Fruit fly (Drosophila melanogaster) whole organism, embryonic: Measurements from ENCODE around the gene pix.
A peak's percentile ranks its signal among the peaks of the same experiment; 100 is the strongest.

Source experiments
- Atf-2 ChIP-seq: fragments of 200-800 bp; sonication (Bioruptor generic); optimal IDR thresholded peaks from 2 replicates; lab custom pipeline; 2016; ENCODE audit warnings: missing biosample characterization, missing genetic modification characterization
- CG11723 ChIP-seq: fragments of 200-800 bp; sonication (Bioruptor generic); optimal IDR thresholded peaks from 2 replicates; lab custom pipeline; 2017; ENCODE audit warnings: missing biosample characterization, mild to moderate bottlenecking, missing genetic modification characterization
- CG14667 ChIP-seq: fragments of 200-800 bp; sonication (Bioruptor generic); IDR thresholded peaks from 2 replicates; pipeline ENCODE4 v1.3.6; 2022; ENCODE audit warnings: missing biosample characterization, missing genetic modification characterization
- CG14710 ChIP-seq: fragments of 200-800 bp; sonication (Bioruptor generic); optimal IDR thresholded peaks from 3 replicates; lab custom pipeline; 2019; ENCODE audit warnings: missing biosample characterization, mild to moderate bottlenecking, missing genetic modification characterization, moderate library complexity
- CG1529 ChIP-seq: fragments of 200-800 bp; sonication (Bioruptor generic); optimal IDR thresholded peaks from 3 replicates; lab custom pipeline; 2018; ENCODE audit warnings: missing biosample characterization, missing genetic modification characterization
- CG1602 ChIP-seq: fragments of 200-800 bp; sonication (Bioruptor generic); optimal IDR thresholded peaks from 3 replicates; lab custom pipeline; 2016; ENCODE audit warnings: missing biosample characterization, missing genetic modification characterization
- CG16815 ChIP-seq: fragments of 200-800 bp; sonication (Bioruptor generic); optimal IDR thresholded peaks from 3 replicates; lab custom pipeline; 2017; ENCODE audit warnings: missing biosample characterization, mild to moderate bottlenecking, missing genetic modification characterization
- CG17186 ChIP-seq: fragments of 200-800 bp; sonication (Bioruptor generic); optimal IDR thresholded peaks from 3 replicates; lab custom pipeline; 2017; ENCODE audit warnings: missing biosample characterization, missing genetic modification reagents, missing genetic modification characterization
- CG17612 ChIP-seq: fragments of 200-800 bp; sonication (Bioruptor generic); IDR thresholded peaks from 2 replicates; pipeline ENCODE4 v1.3.6; 2022; ENCODE audit warnings: missing biosample characterization, missing genetic modification characterization
- CG2116 ChIP-seq: fragments of 200-800 bp; sonication (Bioruptor generic); optimal IDR thresholded peaks from 3 replicates; lab custom pipeline; 2018; ENCODE audit warnings: missing biosample characterization, mild to moderate bottlenecking, missing genetic modification characterization
- CG32772 ChIP-seq: fragments of 200-800 bp; sonication (Bioruptor generic); IDR thresholded peaks from 2 replicates; pipeline ENCODE4 v1.3.6; 2022; ENCODE audit warnings: missing biosample characterization, missing genetic modification characterization
- CG33557 ChIP-seq: fragments of 200-800 bp; sonication (Bioruptor generic); optimal IDR thresholded peaks from 2 replicates; lab custom pipeline; 2019; ENCODE audit warnings: missing biosample characterization, mild to moderate bottlenecking, missing genetic modification characterization, moderate library complexity
- CG7839 ChIP-seq: fragments of 200-800 bp; sonication (Bioruptor generic); optimal IDR thresholded peaks from 3 replicates; lab custom pipeline; 2018; ENCODE audit warnings: missing biosample characterization, mild to moderate bottlenecking, missing genetic modification characterization, moderate library complexity
- CG8281 ChIP-seq: fragments of 200-800 bp; sonication (Bioruptor generic); optimal IDR thresholded peaks from 2 replicates; lab custom pipeline; 2018; ENCODE audit warnings: missing biosample characterization, mild to moderate bottlenecking, missing genetic modification characterization, moderate library complexity
- Chrac-16 ChIP-seq: fragments of 200-800 bp; sonication (Bioruptor generic); optimal IDR thresholded peaks from 3 replicates; lab custom pipeline; 2016; ENCODE audit warnings: missing biosample characterization, missing genetic modification characterization
- CrebB ChIP-seq: fragments of 200-800 bp; sonication (Bioruptor generic); optimal IDR thresholded peaks from 3 replicates; lab custom pipeline; 2018; ENCODE audit warnings: missing biosample characterization, mild to moderate bottlenecking, missing genetic modification characterization
- Dip2 ChIP-seq: fragments of 200-800 bp; sonication (Bioruptor generic); IDR thresholded peaks from 2 replicates; pipeline ENCODE4 v1.3.6; 2022; ENCODE audit warnings: missing biosample characterization, missing genetic modification characterization
- Dip3 ChIP-seq: fragments of 200-800 bp; sonication (Bioruptor generic); optimal IDR thresholded peaks from 3 replicates; lab custom pipeline; 2016; ENCODE audit warnings: missing biosample characterization, missing genetic modification characterization
- E2f2 ChIP-seq: fragments of 200-800 bp; sonication (Bioruptor generic); IDR thresholded peaks from 2 replicates; pipeline ENCODE4 v1.3.6; 2022; ENCODE audit warnings: missing biosample characterization, missing genetic modification characterization
- Fer1 ChIP-seq: fragments of 200-800 bp; sonication (Bioruptor generic); optimal IDR thresholded peaks from 2 replicates; lab custom pipeline; 2017; ENCODE audit warnings: missing biosample characterization, mild to moderate bottlenecking, missing genetic modification characterization
- Gsc ChIP-seq: fragments of 200-800 bp; sonication (Bioruptor generic); IDR thresholded peaks from 2 replicates; pipeline ENCODE4 v1.3.6; 2022; ENCODE audit warnings: missing biosample characterization, missing genetic modification characterization
- Hr3 ChIP-seq: fragments of 200-800 bp; sonication (Bioruptor generic); optimal IDR thresholded peaks from 3 replicates; lab custom pipeline; 2016; ENCODE audit warnings: missing biosample characterization, missing genetic modification characterization
- Hr39 ChIP-seq: fragments of >200 bp; optimal IDR thresholded peaks from 2 replicates; lab custom pipeline; 2017
- MBD-R2 ChIP-seq: fragments of 200-800 bp; sonication (Bioruptor generic); IDR thresholded peaks from 2 replicates; pipeline ENCODE4 v1.3.6; 2022; ENCODE audit warnings: missing biosample characterization, missing genetic modification characterization
- Meics ChIP-seq: fragments of 200-800 bp; sonication (Bioruptor generic); optimal IDR thresholded peaks from 2 replicates; lab custom pipeline; 2017; ENCODE audit warnings: missing biosample characterization, mild to moderate bottlenecking, missing genetic modification characterization
- Mes4 ChIP-seq: fragments of 200-800 bp; sonication (Bioruptor generic); optimal IDR thresholded peaks from 2 replicates; lab custom pipeline; 2016; ENCODE audit warnings: missing biosample characterization, missing genetic modification characterization
- Mrtf ChIP-seq: fragments of 200-800 bp; sonication (Bioruptor generic); IDR thresholded peaks from 3 replicates; pipeline ENCODE4 v1.3.6; 2022; ENCODE audit warnings: missing biosample characterization, missing genetic modification characterization
- Myb ChIP-seq: fragments of 200-800 bp; sonication (Bioruptor generic); optimal IDR thresholded peaks from 2 replicates; lab custom pipeline; 2016; ENCODE audit warnings: missing biosample characterization, missing genetic modification characterization
- Six4 ChIP-seq: fragments of 200-800 bp; sonication (Bioruptor generic); optimal IDR thresholded peaks from 2 replicates; lab custom pipeline; 2016; ENCODE audit warnings: missing biosample characterization, missing genetic modification characterization
- Sox100B ChIP-seq: fragments of 200-800 bp; sonication (Bioruptor generic); optimal IDR thresholded peaks from 3 replicates; lab custom pipeline; 2018; ENCODE audit warnings: missing biosample characterization, mild to moderate bottlenecking, missing genetic modification characterization
- Sox102F ChIP-seq: fragments of 200-800 bp; sonication (Bioruptor generic); optimal IDR thresholded peaks from 2 replicates; lab custom pipeline; 2018; ENCODE audit warnings: missing biosample characterization, mild to moderate bottlenecking, missing genetic modification characterization, moderate library complexity
- Spps ChIP-seq: fragments of 200-800 bp; sonication (Bioruptor generic); optimal IDR thresholded peaks from 2 replicates; lab custom pipeline; 2018; ENCODE audit warnings: missing biosample characterization, mild to moderate bottlenecking, missing genetic modification characterization
- Sry-δ ChIP-seq: fragments of 200-800 bp; sonication (Bioruptor generic); optimal IDR thresholded peaks from 2 replicates; lab custom pipeline; 2016; ENCODE audit warnings: missing biosample characterization, missing genetic modification characterization
- YL-1 ChIP-seq: fragments of 200-800 bp; sonication (Bioruptor generic); optimal IDR thresholded peaks from 3 replicates; lab custom pipeline; 2017; ENCODE audit warnings: missing biosample characterization, mild to moderate bottlenecking, missing genetic modification characterization
- dan ChIP-seq: fragments of 200-800 bp; sonication (Bioruptor generic); IDR thresholded peaks from 2 replicates; pipeline ENCODE4 v1.3.6; 2022; ENCODE audit warnings: missing biosample characterization, missing genetic modification characterization
- ftz-f1 ChIP-seq: fragments of 200-800 bp; sonication (Bioruptor generic); optimal IDR thresholded peaks from 2 replicates; lab custom pipeline; 2016; ENCODE audit warnings: missing biosample characterization, missing genetic modification characterization
- fu2 ChIP-seq: fragments of 200-800 bp; sonication (Bioruptor generic); optimal IDR thresholded peaks from 2 replicates; lab custom pipeline; 2016; ENCODE audit warnings: missing biosample characterization, missing genetic modification characterization
- gcm ChIP-seq: fragments of 200-800 bp; sonication (Bioruptor generic); optimal IDR thresholded peaks from 2 replicates; lab custom pipeline; 2019; ENCODE audit warnings: missing biosample characterization, mild to moderate bottlenecking, missing genetic modification characterization, moderate library complexity
- gsb ChIP-seq: fragments of 200-800 bp; sonication (Bioruptor generic); IDR thresholded peaks from 2 replicates; pipeline ENCODE4 v1.3.6; 2022; ENCODE audit warnings: missing biosample characterization, missing genetic modification characterization
- h ChIP-seq: fragments of >200 bp; optimal IDR thresholded peaks from 2 replicates; lab custom pipeline; 2017
- lilli ChIP-seq: fragments of 200-800 bp; sonication (Bioruptor generic); optimal IDR thresholded peaks from 3 replicates; lab custom pipeline; 2016; ENCODE audit warnings: missing biosample characterization, missing genetic modification characterization
- maf-S ChIP-seq: fragments of 200-800 bp; sonication (Bioruptor generic); optimal IDR thresholded peaks from 2 replicates; lab custom pipeline; 2016; ENCODE audit warnings: missing biosample characterization, missing genetic modification characterization
- phol ChIP-seq: fragments of 200-800 bp; sonication (Bioruptor generic); optimal IDR thresholded peaks from 3 replicates; lab custom pipeline; 2018; ENCODE audit warnings: missing biosample characterization, mild to moderate bottlenecking, missing genetic modification characterization, moderate library complexity
- prd ChIP-seq, 3 experiments: fragments of >200 bp in 2 of 3; fragments of 200-800 bp in 1 of 3; sonication (Bioruptor generic) in 1 of 3; optimal IDR thresholded peaks in 2 of 3; IDR thresholded peaks in 1 of 3; 2 replicates in 2 of 3; 3 replicates in 1 of 3; pipeline versions ENCODE4 v1.3.6 to Lab custom; 2017 to 2022; ENCODE audit warnings: missing biosample characterization in 1 of 3, missing genetic modification characterization in 1 of 3
- pum ChIP-seq: fragments of 200-800 bp; sonication (Bioruptor generic); optimal IDR thresholded peaks from 2 replicates; lab custom pipeline; 2016; ENCODE audit warnings: missing biosample characterization, missing genetic modification characterization
- salm ChIP-seq: fragments of 200-800 bp; sonication (Bioruptor generic); optimal IDR thresholded peaks from 2 replicates; lab custom pipeline; 2018; ENCODE audit warnings: missing biosample characterization, mild to moderate bottlenecking, missing genetic modification characterization
- shn ChIP-seq: fragments of 200-800 bp; sonication (Bioruptor generic); optimal IDR thresholded peaks from 3 replicates; lab custom pipeline; 2016; ENCODE audit warnings: missing biosample characterization, missing genetic modification characterization
- sisA ChIP-seq: fragments of 200-800 bp; sonication (Bioruptor generic); IDR thresholded peaks from 2 replicates; pipeline ENCODE4 v1.3.6; 2022; ENCODE audit warnings: missing biosample characterization, missing genetic modification characterization
- so ChIP-seq: fragments of 200-800 bp; sonication (Bioruptor generic); IDR thresholded peaks from 3 replicates; pipeline ENCODE4 v1.3.6; 2022; ENCODE audit warnings: missing biosample characterization, missing genetic modification characterization
- sob ChIP-seq: fragments of 200-800 bp; sonication (Bioruptor generic); IDR thresholded peaks from 2 replicates; pipeline ENCODE4 v1.3.6; 2022; ENCODE audit warnings: missing biosample characterization, missing genetic modification characterization
- toy ChIP-seq: fragments of 200-800 bp; sonication (Bioruptor generic); IDR thresholded peaks from 2 replicates; pipeline ENCODE4 v1.3.6; 2022; ENCODE audit warnings: missing biosample characterization, missing genetic modification characterization
- trem ChIP-seq: fragments of 200-800 bp; optimal IDR thresholded peaks from 3 replicates; lab custom pipeline; 2019; ENCODE audit warnings: missing biosample characterization, mild to moderate bottlenecking, missing genetic modification characterization, moderate library complexity

The pix gene

DNA sequence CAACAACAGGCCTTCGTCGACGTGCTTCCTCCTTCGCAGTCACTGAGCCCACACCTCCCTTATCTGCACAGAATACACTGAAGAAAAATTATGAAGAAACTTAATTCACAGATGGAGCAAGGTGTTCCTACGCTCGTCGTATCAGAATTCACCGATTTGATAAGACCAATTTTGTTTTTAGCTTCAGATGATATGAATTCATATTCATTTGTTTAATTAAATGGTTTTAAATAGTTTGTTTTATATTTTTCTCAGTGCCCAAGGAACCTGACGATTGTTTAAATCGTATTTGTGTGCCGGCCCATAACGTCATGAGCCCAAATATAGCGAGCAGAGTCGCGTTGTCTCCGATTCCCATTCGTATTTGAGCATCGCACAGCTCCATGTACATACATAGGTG is 49.1 kb upstream of the pix start (continued):
- TF ChIP-seq Dip3 (GFP tag; lab: Kevin White, UChicago) (peak; percentile 29), ftz-f1 (GFP tag; lab: Kevin White, UChicago) (no peak), CG16815 (GFP tag; lab: Kevin White, UChicago) (peak; percentile 75), phol (tag; lab: Kevin White, UChicago) (peak; percentile 72), lilli (GFP tag; lab: Kevin White, UChicago) (peak; percentile 73), fu2 (no peak), sisA (GFP tag; lab: Robert Waterston, UW) (peak; percentile 50), CG7839 (tag; lab: Kevin White, UChicago) (peak; percentile 75), CG1529 (GFP tag; lab: Kevin White, UChicago) (peak; percentile 28), gsb (GFP tag; lab: Robert Waterston, UW) (no peak), Sry-δ (GFP tag; lab: Kevin White, UChicago) (peak; percentile 20), CG2116 (GFP tag; lab: Kevin White, UChicago) (peak; percentile 17), Dip2 (GFP tag; lab: Robert Waterston, UW) (no peak), Sox100B (peak; percentile 26), shn (GFP tag; lab: Kevin White, UChicago) (peak; percentile 24), dan (GFP tag; lab: Robert Waterston, UW) (peak; percentile 69), CrebB (tag; lab: Kevin White, UChicago) (peak; percentile 28), sob (GFP tag; lab: Robert Waterston, UW) (peak; percentile 49; the same call in 1 of the 2 replicates), Meics (GFP tag; lab: Kevin White, UChicago) (peak; percentile 42), toy (GFP tag; lab: Robert Waterston, UW) (no peak), salm (no peak), CG8281 (tag; lab: Kevin White, UChicago) (peak; percentile 8), CG32772 (GFP tag; lab: Robert Waterston, UW) (peak; percentile 56), CG14710 (tag; lab: Kevin White, UChicago) (peak; percentile 79), Gsc (GFP tag; lab: Robert Waterston, UW) (peak; percentile 19; the same call in 1 of the 2 replicates), MBD-R2 (0 out of 2 replicates have a peak, but pooled peaks have one; percentile 22), Myb (GFP tag; lab: Kevin White, UChicago) (peak; percentile 17), CG17612 (GFP tag; lab: Robert Waterston, UW) (no peak), CG11723 (peak; percentile 10), maf-S (GFP tag; lab: Kevin White, UChicago) (peak; percentile 22), CG1602 (peak; percentile 74), CG14667 (GFP tag; lab: Robert Waterston, UW) (no peak), so (GFP tag; lab: Robert Waterston, UW) (0 out of 3 replicates have a peak, but pooled peaks have one; percentile 21), Mrtf (GFP tag; lab: Robert Waterston, UW) (0 out of 3 replicates have a peak, but pooled peaks have one; percentile 7), gcm (GFP tag; lab: Kevin White, UChicago) (peak; percentile 51), CG17186 (GFP tag; lab: Kevin White, UChicago) (no peak), Hr39 (lab: Kevin White, UChicago) (no peak), Atf-2 (peak; percentile 46), YL-1 (GFP tag; lab: Kevin White, UChicago) (no peak), Six4 (GFP tag; lab: Kevin White, UChicago) (peak; percentile 43), Mes4 (GFP tag; lab: Kevin White, UChicago) (peak; percentile 51), Hr3 (GFP tag; lab: Kevin White, UChicago) (peak; percentile 52), Sox102F (GFP tag; lab: Kevin White, UChicago) (peak; percentile 51), h (lab: Kevin White, UChicago) (no peak), Spps (tag; lab: Kevin White, UChicago) (peak; percentile 65), E2f2 (GFP tag; lab: Robert Waterston, UW) (peak; percentile 21; the same call in 1 of the 2 replicates), Fer1 (GFP tag; lab: Kevin White, UChicago) (no peak), CG33557 (peak; percentile 74), trem (tag; lab: Kevin White, UChicago) (peak; percentile 66), pum (peak; percentile 63), prd (optimal IDR thresholded peaks at IDR 0.05; lab: Kevin White, UChicago) (no peak), prd (GFP tag; IDR thresholded peaks at IDR 0.05; lab: Robert Waterston, UW) (peak; percentile 89), Chrac-16 (peak; percentile 77)
